Worm (Caenorhabditis elegans) whole organism, L3 larva: Measurements from ENCODE around the gene T22H9.1.

Experiments
- R02D3.7 ChIP-seq: fragments of 150-350 bp; optimal IDR thresholded peaks from 2 replicates; lab custom pipeline; 2014; ENCODE audit warnings: missing biosample characterization, missing genetic modification characterization
- aly-2 ChIP-seq: fragments of 150-350 bp; optimal IDR thresholded peaks from 2 replicates; lab custom pipeline; 2014; ENCODE audit warnings: missing biosample characterization, missing genetic modification characterization
- ama-1 ChIP-seq: fragments of 150-350 bp; optimal IDR thresholded peaks from 2 replicates; lab custom pipeline; 2018
- ceh-16 ChIP-seq: sonication (generic microtip); optimal IDR thresholded peaks from 2 replicates; lab custom pipeline; 2017; ENCODE audit warnings: missing biosample characterization, missing genetic modification characterization
- ceh-82 ChIP-seq: fragments of 150-350 bp; optimal IDR thresholded peaks from 2 replicates; lab custom pipeline; 2014; ENCODE audit warnings: missing biosample characterization, missing genetic modification characterization
- ceh-9 ChIP-seq: sonication (generic microtip); optimal IDR thresholded peaks from 2 replicates; lab custom pipeline; 2018; ENCODE audit warnings: missing biosample characterization, missing genetic modification characterization
- egl-27 ChIP-seq: sonication (generic microtip); optimal IDR thresholded peaks from 4 replicates; lab custom pipeline; 2017; ENCODE audit warnings: missing biosample characterization, missing genetic modification reagents, missing genetic modification characterization
- elt-1 ChIP-seq: fragments of 150-350 bp; optimal IDR thresholded peaks from 2 replicates; lab custom pipeline; 2014; ENCODE audit warnings: missing biosample characterization, missing genetic modification characterization
- elt-2 ChIP-seq: sonication (generic microtip); optimal IDR thresholded peaks from 2 replicates; lab custom pipeline; 2016; ENCODE audit warnings: missing genetic modification reagents, mild to moderate bottlenecking, missing genetic modification characterization, missing compliant biosample characterization
- elt-3 ChIP-seq, 3 experiments: fragments of 150-350 bp in 1 of 3; sonication (generic microtip) in 2 of 3; optimal IDR thresholded peaks; 2 replicates in 2 of 3; 4 replicates in 1 of 3; lab custom pipeline; 2014 to 2017; ENCODE audit warnings: missing biosample characterization in 3 of 3, missing genetic modification characterization in 3 of 3
- eor-1 ChIP-seq, 2 experiments: fragments of 150-350 bp; optimal IDR thresholded peaks; 2 replicates each; lab custom pipeline; 2014 to 2018; ENCODE audit warnings: missing biosample characterization in 2 of 2, missing genetic modification characterization in 2 of 2
- fkh-2 ChIP-seq: fragments of 150-350 bp; optimal IDR thresholded peaks from 2 replicates; lab custom pipeline; 2014; ENCODE audit warnings: missing biosample characterization, missing genetic modification reagents, missing genetic modification characterization
- fos-1 ChIP-seq: fragments of 150-350 bp; optimal IDR thresholded peaks from 2 replicates; lab custom pipeline; 2014; ENCODE audit warnings: missing biosample characterization, missing genetic modification characterization
- hmg-11 ChIP-seq: sonication (generic microtip); optimal IDR thresholded peaks from 2 replicates; lab custom pipeline; 2016; ENCODE audit warnings: missing genetic modification characterization, missing compliant biosample characterization
- jun-1 ChIP-seq: fragments of 150-350 bp; optimal IDR thresholded peaks from 2 replicates; lab custom pipeline; 2014; ENCODE audit warnings: missing biosample characterization, missing genetic modification reagents, missing genetic modification characterization
- lsy-12 ChIP-seq: sonication (generic microtip); optimal IDR thresholded peaks from 2 replicates; lab custom pipeline; 2016; ENCODE audit warnings: mild to moderate bottlenecking, missing genetic modification characterization, missing compliant biosample characterization
- nfya-1 ChIP-seq: sonication (generic microtip); optimal IDR thresholded peaks from 2 replicates; lab custom pipeline; 2017; ENCODE audit warnings: missing genetic modification characterization, mild to moderate bottlenecking, missing compliant biosample characterization, antibody characterized with exemption, moderate library complexity; ENCODE audit not compliant: insufficient read depth
- nhr-11 ChIP-seq: fragments of 150-350 bp; optimal IDR thresholded peaks from 2 replicates; lab custom pipeline; 2014; ENCODE audit warnings: missing biosample characterization, missing genetic modification characterization
- nhr-237 ChIP-seq: fragments of 150-350 bp; optimal IDR thresholded peaks from 2 replicates; lab custom pipeline; 2014; ENCODE audit warnings: missing biosample characterization, missing genetic modification characterization
- nhr-25 ChIP-seq: sonication (generic microtip); optimal IDR thresholded peaks from 2 replicates; lab custom pipeline; 2017; ENCODE audit warnings: missing biosample characterization, missing genetic modification characterization
- nhr-28 ChIP-seq: fragments of 150-350 bp; optimal IDR thresholded peaks from 2 replicates; lab custom pipeline; 2014; ENCODE audit warnings: missing biosample characterization, missing genetic modification characterization
- nhr-76 ChIP-seq: fragments of 150-350 bp; sonication (generic microtip); optimal IDR thresholded peaks from 5 replicates; lab custom pipeline; 2014; ENCODE audit warnings: missing biosample characterization, missing genetic modification characterization
- nhr-77 ChIP-seq: fragments of 150-350 bp; optimal IDR thresholded peaks from 2 replicates; lab custom pipeline; 2014; ENCODE audit warnings: missing biosample characterization, missing genetic modification characterization
- pha-4 ChIP-seq: fragments of 150-350 bp; optimal IDR thresholded peaks from 2 replicates; lab custom pipeline; 2014; ENCODE audit warnings: missing biosample characterization, missing genetic modification reagents, missing genetic modification characterization
- pqm-1 ChIP-seq: fragments of 150-350 bp; optimal IDR thresholded peaks from 2 replicates; lab custom pipeline; 2017; ENCODE audit warnings: missing biosample characterization, missing genetic modification characterization, inconsistent platforms
- sea-2 ChIP-seq: fragments of 150-350 bp; sonication (generic microtip); optimal IDR thresholded peaks from 4 replicates; lab custom pipeline; 2014; ENCODE audit warnings: missing biosample characterization, missing genetic modification reagents, missing genetic modification characterization
- skn-1 ChIP-seq: fragments of 150-350 bp; optimal IDR thresholded peaks from 2 replicates; lab custom pipeline; 2014; ENCODE audit warnings: missing biosample characterization, missing genetic modification characterization
- snpc-4 ChIP-seq: fragments of 150-350 bp; optimal IDR thresholded peaks from 2 replicates; lab custom pipeline; 2014; ENCODE audit warnings: missing biosample characterization, missing genetic modification characterization
- unc-39 ChIP-seq: sonication (generic microtip); optimal IDR thresholded peaks from 4 replicates; lab custom pipeline; 2017; ENCODE audit warnings: missing biosample characterization, missing genetic modification characterization
- unc-62 ChIP-seq: fragments of 150-350 bp; sonication (generic microtip); optimal IDR thresholded peaks from 4 replicates; lab custom pipeline; 2014; ENCODE audit warnings: missing biosample characterization, missing genetic modification reagents, missing genetic modification characterization
- ztf-11 ChIP-seq: fragments of 150-350 bp; optimal IDR thresholded peaks from 2 replicates; lab custom pipeline; 2014; ENCODE audit warnings: missing biosample characterization, missing genetic modification characterization
- ztf-4 ChIP-seq: fragments of 150-350 bp; optimal IDR thresholded peaks from 2 replicates; lab custom pipeline; 2014; ENCODE audit warnings: missing biosample characterization, missing genetic modification characterization

The T22H9.1 gene

DNA sequence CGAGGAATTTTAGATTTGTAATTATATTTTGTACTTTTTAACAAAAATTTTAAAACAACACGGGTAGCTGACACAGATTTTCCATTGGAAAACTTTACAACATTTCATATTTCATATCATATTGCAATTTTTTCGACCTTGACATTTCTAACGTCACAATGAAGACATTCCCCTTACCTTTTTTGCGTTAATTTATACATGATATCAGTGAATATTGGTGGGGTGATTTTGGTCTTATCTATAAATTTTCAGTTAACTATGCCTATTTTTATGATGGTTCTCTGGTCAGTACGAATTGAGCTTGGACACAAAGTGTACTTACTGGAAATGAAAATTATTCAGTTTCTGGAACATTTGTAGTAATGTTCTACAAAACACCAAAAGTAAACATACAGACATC lies 24.9 kb downstream of the T22H9.1 start:
- no peak for TF ChIP-seq elt-3 (tag; optimal IDR thresholded peaks at IDR 0.05; lab: Kevin White, UChicago)
- peak; percentile 31 for TF ChIP-seq pqm-1 (tag; lab: Kevin White, UChicago)
- TF ChIP-seq snpc-4 (tag; lab: Kevin White, UChicago) = no peak
- TF ChIP-seq hmg-11 (tag; lab: Kevin White, UChicago) = no peak
- TF ChIP-seq elt-2 = peak; percentile 83
- TF ChIP-seq nhr-77 (tag; lab: Kevin White, UChicago) = no peak
- TF ChIP-seq fos-1 (tag; lab: Kevin White, UChicago) = no peak
- no peak for TF ChIP-seq nhr-11 (tag; lab: Kevin White, UChicago)
- TF ChIP-seq ztf-4 = no peak
- no peak for TF ChIP-seq ceh-82 (tag; lab: Kevin White, UChicago)
- no peak for TF ChIP-seq pha-4 (tag; lab: Kevin White, UChicago)

DNA sequence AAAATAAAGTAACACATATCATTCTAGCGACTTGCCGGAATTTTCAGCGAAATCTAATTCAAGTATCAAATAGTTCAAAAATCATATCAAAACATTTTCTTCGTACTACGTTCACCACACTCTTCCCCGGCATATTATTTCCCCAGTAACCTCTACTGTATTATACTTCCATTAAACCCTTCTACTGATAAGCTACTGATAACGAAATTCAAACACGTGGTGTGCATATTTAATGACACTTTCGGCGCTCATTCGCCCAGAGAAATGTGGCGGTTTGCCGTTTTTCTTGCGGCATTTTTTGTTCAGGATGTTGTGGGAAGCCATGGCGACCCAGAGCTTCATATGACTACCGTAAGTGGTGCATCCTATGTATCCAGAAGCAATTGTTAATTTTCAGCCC lies 25.9 kb downstream of the T22H9.1 start, which contains the start of gene lipl-5:
TSS of gene lipl-5 (plus strand) at position 259 of the 400 bp plus-strand sequence.
- TF ChIP-seq elt-2 = peak; percentile 96
- no peak for TF ChIP-seq nhr-237 (tag; lab: Kevin White, UChicago)
- peak; percentile 90 for TF ChIP-seq pqm-1 (tag; lab: Kevin White, UChicago)
- TF ChIP-seq pha-4 (tag; lab: Kevin White, UChicago) = peak; percentile 54
- TF ChIP-seq nhr-28 (tag; lab: Kevin White, UChicago) = no peak
- peak; percentile 45 for TF ChIP-seq jun-1

DNA sequence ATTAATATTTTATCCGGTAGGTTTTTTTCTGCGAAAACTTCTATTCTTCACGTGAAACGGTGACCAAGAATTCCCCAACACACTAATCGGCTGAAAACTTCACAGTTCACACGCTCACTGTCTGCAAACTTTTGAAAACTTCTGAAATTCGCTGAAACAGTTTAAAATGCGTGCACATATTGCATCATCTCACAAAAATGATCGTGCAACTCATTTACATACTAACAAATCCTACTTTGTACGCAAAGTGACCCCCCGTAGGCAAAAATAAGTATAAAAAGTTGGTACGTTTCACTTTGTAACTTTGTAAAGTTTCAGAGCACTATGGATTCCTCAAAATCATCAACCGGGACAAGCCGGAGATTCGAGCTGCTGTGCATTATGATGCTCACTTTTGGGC lies 28.8 kb downstream of the T22H9.1 start, which contains the start of gene ZK6.6:
TSS of gene ZK6.6 (plus strand) at position 301 of the 400 bp plus-strand sequence.
- TF ChIP-seq unc-62 (GFP tag; lab: Kevin White, UChicago) (no peak), eor-1 (tag; optimal IDR thresholded peaks at IDR 0.05; lab: Kevin White, UChicago) (no peak), fkh-2 (tag; lab: Kevin White, UChicago) (no peak), hmg-11 (tag; lab: Kevin White, UChicago) (no peak), R02D3.7 (tag; lab: Kevin White, UChicago) (no peak), egl-27 (tag; lab: Kevin White, UChicago) (no peak), nfya-1 (tag; lab: Kevin White, UChicago) (no peak), pha-4 (tag; lab: Kevin White, UChicago) (no peak), skn-1 (tag; lab: Kevin White, UChicago) (no peak), elt-2 (no peak), ama-1 (no peak), ztf-11 (tag; lab: Kevin White, UChicago) (no peak), sea-2 (GFP tag; lab: Kevin White, UChicago) (no peak), nhr-11 (tag; lab: Kevin White, UChicago) (no peak), lsy-12 (tag; lab: Kevin White, UChicago) (no peak), ceh-16 (tag; lab: Kevin White, UChicago) (no peak), nhr-25 (tag; lab: Kevin White, UChicago) (no peak), unc-39 (tag; lab: Kevin White, UChicago) (no peak)

DNA sequence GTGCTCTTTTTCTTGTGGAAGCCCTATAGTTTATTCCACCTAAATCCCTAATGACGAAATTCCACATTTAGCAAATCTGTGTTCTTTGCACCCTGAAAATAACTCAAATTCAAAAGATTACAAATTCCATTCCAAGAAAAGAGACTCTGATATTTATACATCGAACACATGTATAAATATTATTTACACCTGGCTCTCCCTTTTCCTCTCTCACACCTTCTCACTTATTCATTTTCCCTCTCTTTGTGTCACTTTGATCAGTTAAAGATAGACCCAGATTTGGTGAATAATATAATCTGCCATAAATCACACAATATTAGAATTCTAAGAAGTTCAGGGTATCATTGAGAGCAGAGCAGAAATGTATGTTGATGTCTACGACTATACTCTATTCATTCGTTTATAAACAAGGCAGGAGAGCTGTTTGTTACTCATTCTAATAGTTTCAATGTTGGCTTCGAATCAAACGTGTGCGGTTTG lies 32.7 kb downstream of the T22H9.1 start, which contains the start of gene nhr-254:
TSS of gene nhr-254 (plus strand) at position 430 of the 480 bp plus-strand sequence.
- TF ChIP-seq ztf-4 (no peak), sea-2 (GFP tag; lab: Kevin White, UChicago) (no peak), aly-2 (tag; lab: Kevin White, UChicago) (no peak), elt-1 (tag; lab: Kevin White, UChicago) (no peak), nhr-77 (tag; lab: Kevin White, UChicago) (no peak)

DNA sequence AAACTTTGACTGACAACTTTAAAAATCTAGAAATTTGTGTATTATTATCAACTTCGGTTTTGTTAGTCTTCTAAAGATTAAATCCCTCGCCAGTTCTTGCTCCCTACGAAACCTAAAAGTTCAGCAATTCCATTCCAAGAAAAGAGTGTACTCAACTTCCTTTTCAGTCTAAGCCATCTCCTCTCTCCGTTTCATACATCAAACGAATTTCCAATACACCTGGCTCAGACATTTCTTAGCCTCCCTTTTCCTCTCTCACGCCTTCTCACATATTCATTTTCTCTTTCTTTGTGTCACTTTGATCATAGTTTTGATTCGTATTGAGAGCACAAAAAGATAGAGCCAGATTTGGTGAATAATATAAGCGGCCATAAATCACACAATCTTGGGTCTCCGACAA lies 36.7 kb downstream of the T22H9.1 start, which contains the start of gene nhr-253:
TSS of gene nhr-253 (plus strand) at position 285 of the 400 bp plus-strand sequence.
- TF ChIP-seq nhr-76 (tag; lab: Kevin White, UChicago) (no peak), nhr-77 (tag; lab: Kevin White, UChicago) (no peak), ceh-9 (tag; lab: Kevin White, UChicago) (no peak), lsy-12 (tag; lab: Kevin White, UChicago) (no peak), nhr-11 (tag; lab: Kevin White, UChicago) (peak; percentile 46)
